Fruit fly (Drosophila melanogaster) S2 (cell line): Measurements from ENCODE around the gene sim.

ENCODE experiments used
- CG8478 ChIP-seq: fragments of >200 bp; optimal IDR thresholded peaks from 2 replicates; lab custom pipeline; 2018
- CTCF ChIP-seq, 2 experiments: fragments of >200 bp; optimal IDR thresholded peaks; 2 replicates each; lab custom pipeline; 2018

The sim gene

DNA sequence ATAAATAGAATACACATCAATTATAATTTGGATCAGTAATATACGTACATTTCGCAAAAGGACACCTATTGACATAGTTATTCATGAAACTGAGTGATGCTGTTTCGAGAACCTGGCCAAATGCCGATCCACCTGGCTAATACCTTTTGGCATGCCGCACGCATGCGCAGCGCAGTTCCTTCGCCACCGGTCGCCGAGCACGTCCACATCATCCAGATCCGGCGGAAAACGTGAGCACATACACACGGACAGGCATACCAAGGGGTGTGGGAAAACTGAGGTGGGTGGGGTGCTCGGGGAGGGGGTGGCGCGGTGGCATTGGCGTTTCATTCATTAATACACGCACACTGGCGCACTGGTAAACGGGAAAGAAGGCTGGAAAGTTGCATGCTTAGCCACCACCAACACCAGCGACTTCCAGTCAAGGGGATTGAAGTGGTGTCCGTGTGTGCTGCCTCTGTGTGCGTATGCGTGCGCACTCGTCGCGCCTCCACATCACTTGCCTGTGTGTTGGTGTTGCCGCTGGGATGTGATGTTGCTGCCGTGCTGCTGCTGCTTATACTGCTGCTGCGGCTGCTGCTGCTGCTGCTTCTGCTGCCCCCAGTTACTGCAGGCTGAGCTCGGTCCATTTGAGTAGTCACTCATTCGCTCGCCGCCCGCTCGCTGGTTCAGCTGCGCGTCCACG lies at the start of gene sim:
Gene sim, plus strand, starts transcription at position 635 of the 685 bp plus-strand sequence.
- TF ChIP-seq CG8478 (lab: Kevin White, UChicago), result no peak
- TF ChIP-seq CTCF (optimal IDR thresholded peaks at IDR 0.05; lab: Kevin White, UChicago), result no peak

dm6 chr3R:13009595-13009994 lies 48.0 kb upstream of the sim start, which contains the start of gene CG11656:
TSS of gene CG11656 (plus strand) at chr3R:13009895.
- TF ChIP-seq CG8478 (lab: Kevin White, UChicago) (no peak), CTCF (optimal IDR thresholded peaks at IDR 0.05; lab: Kevin White, UChicago) (no peak)

DNA sequence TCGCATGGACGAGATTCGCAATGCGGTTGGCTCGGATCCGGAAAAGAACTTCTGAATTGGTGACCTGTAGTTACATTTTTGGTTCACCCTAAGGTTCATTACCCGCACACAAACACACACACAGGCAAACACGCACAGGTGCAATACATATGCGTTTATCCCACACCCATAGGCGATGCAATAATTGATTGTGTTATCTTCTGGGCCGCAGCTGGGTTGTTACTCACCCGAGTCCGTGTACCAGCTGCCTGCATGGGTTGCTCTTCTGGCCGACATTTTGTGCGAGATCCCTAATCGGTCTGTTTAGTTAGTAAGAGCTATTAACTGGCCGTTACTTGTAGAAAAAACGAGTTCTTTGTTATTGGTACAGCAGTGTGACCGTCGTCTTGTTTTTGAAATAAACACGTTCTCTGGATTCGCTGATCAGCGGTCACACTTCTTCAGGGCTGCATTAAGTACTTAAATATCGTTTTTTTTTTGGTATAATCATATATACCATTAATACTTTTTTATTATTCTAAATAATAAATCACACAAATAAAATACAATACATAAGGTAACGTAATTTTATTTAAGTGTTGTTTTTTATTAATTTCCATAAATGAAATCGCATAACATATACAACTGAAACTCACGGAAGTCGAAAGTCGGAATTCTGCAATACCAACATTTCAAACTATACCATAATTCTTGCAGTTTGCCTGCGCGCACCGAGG lies 46.5 kb upstream of the sim start, which contains the start of gene CG8031:
Gene CG8031, minus strand, starts transcription at position 406 of the 716 bp plus-strand sequence.
- no peak for TF ChIP-seq CTCF (optimal IDR thresholded peaks at IDR 0.05; lab: Kevin White, UChicago)
- no peak for TF ChIP-seq CG8478 (lab: Kevin White, UChicago)

DNA sequence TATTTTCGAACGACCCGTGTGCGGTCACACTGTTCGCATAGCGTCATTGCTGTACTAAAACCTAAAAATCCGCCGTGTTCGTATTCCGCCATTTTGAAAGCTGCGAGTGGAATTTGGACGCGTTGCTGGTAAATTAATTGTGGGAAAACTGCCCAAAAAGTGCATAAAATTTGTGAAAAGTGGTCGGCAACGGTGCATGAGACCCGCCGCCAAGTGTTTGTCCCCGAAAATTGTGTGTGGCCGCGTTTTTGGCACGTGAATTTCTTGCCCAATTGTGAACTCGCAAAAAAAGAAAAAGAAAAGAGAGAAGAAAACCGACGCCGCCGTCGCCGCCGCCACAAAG lies 46.0 kb upstream of the sim start, which contains the start of gene CtBP:
Gene CtBP, plus strand, starts transcription at position 29 of the 343 bp plus-strand sequence.
- no peak for TF ChIP-seq CTCF (optimal IDR thresholded peaks at IDR 0.05; lab: Kevin White, UChicago)

dm6 chr3R:13012351-13012750 lies 45.2 kb upstream of the sim start:
- TF ChIP-seq CG8478 (lab: Kevin White, UChicago) (no peak), CTCF (optimal IDR thresholded peaks at IDR 0.05; lab: Kevin White, UChicago) (no peak)

DNA sequence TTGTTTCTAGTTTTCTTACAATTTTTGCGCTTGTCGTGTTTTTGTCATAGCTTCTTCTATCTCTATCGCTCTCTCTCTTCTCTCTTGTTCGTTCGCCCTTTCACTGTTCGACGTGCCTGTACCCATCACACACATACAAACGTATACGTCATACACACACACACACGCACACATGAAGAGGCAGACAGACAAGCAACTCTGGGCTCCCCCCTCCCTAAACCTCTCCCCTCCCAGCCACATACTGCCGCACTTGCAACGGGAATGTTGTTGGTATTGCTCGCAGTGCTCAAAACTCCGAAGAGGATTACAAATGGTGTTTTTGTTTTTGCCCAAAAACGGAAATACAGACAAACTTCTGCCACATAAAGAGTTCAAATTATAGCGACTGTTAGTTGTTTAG lies 44.6 kb upstream of the sim start:
- TF ChIP-seq CTCF (optimal IDR thresholded peaks at IDR 0.05; lab: Kevin White, UChicago), result no peak
- TF ChIP-seq CG8478 (lab: Kevin White, UChicago), result no peak

DNA sequence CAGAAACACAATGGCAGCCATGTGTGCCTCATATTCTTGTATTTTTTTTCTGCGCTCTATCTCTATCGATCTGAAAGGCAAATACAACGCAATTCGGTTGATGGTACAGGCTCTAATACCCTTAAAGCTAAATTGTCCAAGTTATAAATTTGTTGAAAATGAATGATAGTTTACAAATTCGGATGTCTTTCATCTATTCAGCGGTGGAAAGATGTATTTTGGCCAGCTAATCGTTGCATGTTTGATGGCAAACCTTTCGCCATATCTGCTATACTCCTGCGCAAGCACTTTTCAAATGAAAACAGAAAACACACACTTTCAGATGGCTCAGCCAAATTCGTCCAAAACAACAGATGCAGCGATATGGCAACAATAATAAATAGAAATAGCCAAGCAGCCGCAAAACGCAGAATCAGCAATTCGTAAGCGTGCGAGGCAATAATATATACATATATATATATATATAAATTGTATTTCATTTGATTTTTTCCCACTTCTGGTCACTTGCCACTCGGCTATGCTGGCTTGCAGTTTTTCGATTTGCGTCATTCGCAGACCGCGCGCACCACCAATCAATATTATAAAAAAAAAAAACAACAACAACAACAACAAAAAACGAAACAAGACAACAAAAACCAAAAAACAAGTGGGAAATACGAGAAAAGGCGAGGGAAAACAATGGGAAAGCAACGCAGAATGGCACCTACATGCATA lies 43.2 kb upstream of the sim start:
- no peak for TF ChIP-seq CG8478 (lab: Kevin White, UChicago)
- TF ChIP-seq CTCF (optimal IDR thresholded peaks at IDR 0.05; lab: Kevin White, UChicago), result no peak

dm6 chr3R:13015402-13015801 lies 42.2 kb upstream of the sim start:
- no peak for TF ChIP-seq CTCF (optimal IDR thresholded peaks at IDR 0.05; lab: Kevin White, UChicago)
- TF ChIP-seq CG8478 (lab: Kevin White, UChicago), result no peak

DNA sequence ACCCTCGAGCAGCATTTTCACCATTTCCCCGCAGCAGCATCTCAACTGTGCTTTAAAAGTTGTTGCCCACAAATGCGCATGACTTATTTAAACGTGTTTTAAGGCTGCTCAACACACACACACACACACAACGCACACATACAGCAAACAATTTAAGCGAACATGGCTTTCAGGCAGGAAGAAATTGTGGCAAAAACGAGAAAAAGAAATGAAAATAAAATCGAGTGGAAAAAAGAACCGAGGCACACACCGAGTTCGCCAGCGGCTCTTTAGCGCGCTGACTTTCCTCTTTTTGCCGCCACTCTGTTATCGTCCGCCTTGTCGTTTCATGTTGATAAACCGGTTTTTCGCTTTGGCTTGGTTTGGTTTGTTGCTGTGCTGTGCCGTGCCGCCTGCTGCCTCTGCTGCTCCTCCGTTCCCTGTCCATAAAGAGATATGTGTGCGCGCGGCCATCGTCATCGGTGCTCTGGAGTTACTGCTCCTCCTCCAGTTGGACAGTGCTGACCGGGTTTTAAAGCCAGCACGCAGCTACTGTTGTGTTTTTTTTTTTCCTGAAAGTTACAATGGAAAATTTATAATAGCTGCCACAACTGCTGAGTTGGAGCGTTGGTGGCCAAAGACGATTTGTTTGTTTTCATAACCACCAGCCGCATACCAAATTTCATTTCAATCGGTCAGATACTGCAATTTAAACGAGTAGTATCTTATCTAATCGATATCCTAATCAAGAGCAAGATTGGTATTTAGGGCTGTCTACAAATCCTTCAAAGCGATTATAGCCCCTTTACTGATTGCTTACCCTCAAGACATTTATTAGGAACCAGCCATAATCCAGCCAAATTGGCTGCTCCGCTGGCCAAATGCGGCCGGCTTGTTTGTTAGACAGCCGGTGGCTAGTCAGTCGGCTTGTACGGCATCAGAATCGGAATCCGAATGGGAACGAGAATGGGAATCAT lies 41.5 kb upstream of the sim start:
- no peak for TF ChIP-seq CTCF (optimal IDR thresholded peaks at IDR 0.05; lab: Kevin White, UChicago)
- no peak for TF ChIP-seq CG8478 (lab: Kevin White, UChicago)

dm6 chr3R:13017623-13018036 lies 39.9 kb upstream of the sim start:
- TF ChIP-seq CG8478 (lab: Kevin White, UChicago) (no peak), CTCF (optimal IDR thresholded peaks at IDR 0.05; lab: Kevin White, UChicago) (no peak)

DNA sequence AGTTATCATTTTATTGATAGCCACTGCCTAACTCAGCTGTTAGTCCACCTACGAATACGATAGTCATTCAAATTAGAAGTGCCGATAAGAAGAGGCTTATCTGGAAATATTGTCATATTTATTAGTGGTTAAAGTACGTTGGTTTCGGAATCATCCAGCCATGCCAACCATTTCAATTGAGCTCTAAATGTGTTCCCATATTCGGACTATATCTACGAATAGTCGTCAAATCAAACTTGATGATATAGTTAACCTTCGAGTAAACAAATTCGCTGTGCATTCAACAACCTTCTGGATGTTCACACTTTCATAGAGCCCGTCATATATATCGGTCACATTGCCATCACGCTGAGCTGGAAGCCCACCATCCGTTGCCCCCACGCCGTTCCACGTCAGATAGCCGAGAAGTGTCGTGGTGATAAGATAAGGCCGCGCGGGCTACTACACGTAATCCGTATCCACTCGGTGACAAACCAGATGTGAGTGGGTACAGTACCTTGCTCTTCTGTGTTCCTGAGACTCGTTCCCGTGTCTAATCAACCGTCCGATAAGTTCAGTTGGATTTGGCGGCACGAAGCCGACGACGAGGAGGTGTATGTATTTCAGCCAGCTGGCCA lies 39.2 kb upstream of the sim start:
- no peak for TF ChIP-seq CTCF (optimal IDR thresholded peaks at IDR 0.05; lab: Kevin White, UChicago)
- TF ChIP-seq CG8478 (lab: Kevin White, UChicago), result no peak

DNA sequence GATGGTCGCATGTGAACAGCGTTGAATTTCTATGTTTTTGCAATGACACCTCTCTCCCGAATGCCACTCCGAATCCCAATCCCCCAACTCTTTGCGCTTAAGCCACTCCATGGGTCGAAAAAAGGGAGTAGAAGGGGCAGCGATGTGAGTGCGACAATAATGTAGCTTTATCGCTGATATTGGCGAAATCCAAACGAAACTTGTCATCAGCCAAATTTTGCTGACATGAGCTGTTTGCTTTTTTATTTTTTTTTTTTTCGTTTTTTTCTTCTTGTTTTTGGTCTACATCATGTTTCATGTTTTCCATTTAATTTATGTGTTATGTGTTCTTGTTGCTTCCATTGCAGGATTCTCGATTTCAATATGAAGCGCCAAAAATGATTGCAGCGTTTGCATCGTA lies 38.6 kb upstream of the sim start:
- no peak for TF ChIP-seq CG8478 (lab: Kevin White, UChicago)
- TF ChIP-seq CTCF (optimal IDR thresholded peaks at IDR 0.05; lab: Kevin White, UChicago), result no peak
